Worm (Caenorhabditis elegans) whole organism, L4/young adult: Measurements from ENCODE around the gene syx-5.

Experiments
- W03F9.2 ChIP-seq: fragments of 150-350 bp; optimal IDR thresholded peaks from 2 replicates; lab custom pipeline; 2014; ENCODE audit warnings: missing biosample characterization, missing genetic modification characterization
- dao-5 ChIP-seq: sonication (generic microtip); optimal IDR thresholded peaks from 2 replicates; lab custom pipeline; 2016; ENCODE audit warnings: missing genotype, missing genetic modification characterization, moderate library complexity, missing compliant biosample characterization
- him-1 ChIP-seq: sonication (generic microtip); optimal IDR thresholded peaks from 2 replicates; lab custom pipeline; 2016; ENCODE audit warnings: missing genotype, missing genetic modification reagents, missing genetic modification characterization, missing compliant biosample characterization

Gene syx-5

DNA sequence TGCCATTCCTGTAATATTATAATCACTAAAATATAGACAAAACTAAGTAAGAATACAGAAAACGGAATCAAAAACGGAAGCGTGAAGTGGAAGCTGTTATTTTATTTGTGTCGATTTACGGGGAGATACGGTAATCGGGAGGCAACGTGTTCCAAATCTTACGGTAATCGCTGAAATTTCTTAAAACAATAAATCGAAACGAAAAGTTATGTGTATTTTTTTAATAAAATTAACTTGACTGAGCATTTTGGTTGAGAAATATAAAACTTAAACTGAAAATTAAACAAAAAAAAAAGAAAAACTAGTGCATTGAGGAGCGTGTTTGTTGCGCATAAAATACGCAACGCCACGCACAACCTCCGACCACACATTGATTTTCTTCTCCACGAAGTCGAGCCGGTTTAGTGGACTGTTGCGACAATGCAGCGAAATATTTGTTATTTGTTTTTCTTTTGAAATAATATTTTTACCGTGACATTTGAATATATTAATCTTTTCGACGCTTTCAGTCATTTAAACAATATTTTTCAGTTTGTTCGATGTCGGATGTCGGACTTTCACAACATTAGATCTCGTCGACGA, at the start of gene syx-5, which contains the start of gene F55A11.1:
Gene syx-5, plus strand, starts transcription at position 532 of the 582 bp plus-strand sequence.
Gene F55A11.1, minus strand, starts transcription at position 13 of the 582 bp plus-strand sequence.
- peak; percentile 87 for TF ChIP-seq W03F9.2 (tag; lab: Kevin White, UChicago)
- TF ChIP-seq dao-5 (tag; lab: Kevin White, UChicago): no peak
- TF ChIP-seq him-1: peak; percentile 69

DNA sequence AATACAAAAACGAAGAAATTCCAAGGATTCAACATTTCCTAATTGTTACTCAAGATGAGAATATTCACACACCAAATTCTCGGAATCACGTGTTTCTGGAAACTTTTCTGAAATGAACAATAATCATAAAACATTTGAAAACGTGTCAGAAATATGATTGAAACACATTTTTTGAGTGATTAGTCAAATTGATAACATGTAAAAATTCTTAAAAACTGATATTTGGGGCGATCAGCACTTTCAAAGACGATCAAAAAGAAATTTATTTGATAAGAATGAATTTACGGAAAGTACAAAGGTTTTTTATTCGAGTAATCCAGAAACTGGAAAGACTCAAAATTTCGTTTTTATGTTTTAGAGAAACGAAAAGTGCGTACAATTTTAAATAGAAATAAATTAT, 48.9 kb upstream of the syx-5 start, which contains the start of gene tre-3:
Gene tre-3, minus strand, starts transcription at position 107 of the 400 bp plus-strand sequence.
- TF ChIP-seq W03F9.2 (tag; lab: Kevin White, UChicago): no peak
- TF ChIP-seq dao-5 (tag; lab: Kevin White, UChicago): no peak
- no peak for TF ChIP-seq him-1

DNA sequence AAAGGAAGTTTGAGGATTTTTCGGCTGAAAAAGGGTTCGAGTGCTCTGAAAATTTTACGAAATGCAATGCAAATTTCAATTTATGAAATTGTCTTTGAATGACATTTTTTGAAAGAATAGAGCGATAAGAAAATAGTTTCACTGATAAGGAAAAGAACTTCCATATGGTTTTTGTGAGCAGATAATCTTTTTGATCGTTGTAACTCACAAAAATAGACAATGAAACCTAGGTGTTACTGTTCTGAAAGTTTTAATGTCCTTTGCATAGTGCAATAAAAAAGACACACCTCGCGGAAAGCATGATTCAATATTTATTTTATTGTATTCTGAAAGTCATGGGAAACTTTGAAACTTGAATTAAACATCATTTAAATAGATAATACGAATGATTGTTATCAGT, 47.8 kb upstream of the syx-5 start:
- no peak for TF ChIP-seq W03F9.2 (tag; lab: Kevin White, UChicago)
- no peak for TF ChIP-seq him-1
- no peak for TF ChIP-seq dao-5 (tag; lab: Kevin White, UChicago)

DNA sequence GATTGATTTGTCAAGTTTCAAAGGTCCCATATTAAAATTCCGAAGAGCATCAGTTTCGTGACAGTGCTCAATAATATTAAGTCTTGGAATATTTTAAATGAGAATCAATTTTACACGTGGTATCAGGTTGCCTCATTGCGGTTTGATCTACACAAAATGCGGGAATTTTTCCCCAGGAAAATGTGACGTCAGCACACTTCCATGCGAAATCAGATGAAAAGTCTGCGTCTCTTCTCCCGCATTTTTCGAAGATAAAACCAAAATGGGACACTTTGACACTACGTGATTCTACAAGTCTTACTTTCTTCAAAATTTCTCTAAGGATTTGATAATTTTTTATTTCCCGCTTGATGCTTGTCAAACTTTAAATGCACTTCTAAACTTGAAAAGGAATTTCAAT, 41.8 kb upstream of the syx-5 start:
- no peak for TF ChIP-seq him-1
- no peak for TF ChIP-seq W03F9.2 (tag; lab: Kevin White, UChicago)
- TF ChIP-seq dao-5 (tag; lab: Kevin White, UChicago): no peak

DNA sequence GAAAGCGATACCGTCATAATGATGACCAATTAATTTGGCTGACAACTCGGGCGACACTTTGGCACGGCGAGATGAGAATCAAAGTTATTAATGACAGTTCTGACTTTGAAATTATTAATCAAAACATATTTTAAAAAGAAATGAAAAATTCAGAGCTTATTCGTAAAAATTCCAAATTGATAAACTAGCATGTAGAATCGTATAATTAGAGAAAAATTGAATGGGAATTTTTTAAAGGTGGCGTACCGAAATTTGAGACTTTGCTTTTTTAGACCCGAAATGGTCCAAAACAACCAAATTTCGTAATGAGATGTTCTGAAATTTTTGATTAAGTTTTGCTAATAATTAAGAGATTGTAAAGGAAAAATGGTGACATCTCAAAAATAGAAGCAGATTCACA, 38.7 kb upstream of the syx-5 start, which contains the start of gene daf-11:
Gene daf-11, minus strand, starts transcription at position 101 of the 400 bp plus-strand sequence.
- TF ChIP-seq dao-5 (tag; lab: Kevin White, UChicago) (no peak), him-1 (no peak), W03F9.2 (tag; lab: Kevin White, UChicago) (no peak)

DNA sequence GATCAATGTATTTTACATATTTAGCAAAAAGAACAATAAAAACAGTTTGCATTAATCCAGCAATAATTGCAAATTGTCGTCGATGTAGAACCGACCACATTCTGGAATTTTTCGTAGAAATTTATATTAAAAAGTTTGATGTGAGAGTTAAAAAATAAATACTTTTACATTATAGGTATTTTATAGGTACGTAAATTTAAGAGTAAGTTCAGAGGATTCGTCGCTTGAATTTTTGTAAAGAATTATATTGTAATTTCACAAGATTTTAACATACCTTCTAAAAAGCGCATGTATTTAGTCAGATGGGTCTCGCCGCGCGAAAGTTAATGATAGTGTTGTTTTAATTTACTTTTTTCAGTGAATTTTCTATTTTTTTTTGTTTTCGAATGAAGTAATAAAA, 34.6 kb upstream of the syx-5 start, which contains the start of gene rhr-2:
Gene rhr-2, minus strand, starts transcription at position 101 of the 400 bp plus-strand sequence.
- TF ChIP-seq him-1 (no peak), dao-5 (tag; lab: Kevin White, UChicago) (no peak), W03F9.2 (tag; lab: Kevin White, UChicago) (no peak)

DNA sequence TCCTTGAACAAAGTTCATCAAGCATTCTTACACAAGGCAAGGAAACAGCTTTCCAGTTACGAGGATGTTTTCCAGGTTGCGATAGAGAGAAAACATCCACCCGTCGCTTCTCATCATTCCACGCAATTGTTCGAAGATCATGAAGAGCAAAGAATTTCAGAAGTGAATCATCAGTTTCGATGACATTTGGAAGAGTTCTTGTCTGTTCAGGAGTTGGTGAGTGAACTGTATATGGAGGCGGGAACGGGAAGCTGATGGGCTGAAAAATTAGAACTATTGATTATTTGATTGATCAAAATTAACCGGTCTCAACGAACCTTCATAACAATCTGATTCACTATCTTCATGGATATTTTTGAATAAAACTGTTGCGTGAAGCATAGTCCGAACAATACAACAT, 32.7 kb upstream of the syx-5 start:
- no peak for TF ChIP-seq him-1

DNA sequence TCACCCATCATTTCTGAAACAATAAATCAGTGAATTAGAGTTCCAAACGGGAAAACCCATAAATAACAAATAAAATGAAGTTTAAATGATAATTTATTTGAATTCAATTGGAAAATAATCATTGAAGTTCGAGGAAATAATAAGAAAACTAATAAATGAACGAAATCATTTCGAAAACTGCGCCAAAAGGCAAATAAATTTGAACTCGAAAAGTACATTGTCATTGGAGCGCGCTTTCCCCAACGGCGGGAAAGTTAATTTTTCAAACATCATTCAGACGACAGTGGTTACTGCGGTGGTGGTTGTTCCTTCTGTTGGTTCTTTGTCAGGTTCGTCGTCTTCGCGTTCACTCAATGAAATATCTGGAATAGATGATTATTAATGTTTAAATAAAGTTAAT, 31.2 kb upstream of the syx-5 start, which contains the start of gene npp-22:
Gene npp-22, minus strand, starts transcription at position 13 of the 400 bp plus-strand sequence.
- no peak for TF ChIP-seq him-1
- no peak for TF ChIP-seq dao-5 (tag; lab: Kevin White, UChicago)
- no peak for TF ChIP-seq W03F9.2 (tag; lab: Kevin White, UChicago)

DNA sequence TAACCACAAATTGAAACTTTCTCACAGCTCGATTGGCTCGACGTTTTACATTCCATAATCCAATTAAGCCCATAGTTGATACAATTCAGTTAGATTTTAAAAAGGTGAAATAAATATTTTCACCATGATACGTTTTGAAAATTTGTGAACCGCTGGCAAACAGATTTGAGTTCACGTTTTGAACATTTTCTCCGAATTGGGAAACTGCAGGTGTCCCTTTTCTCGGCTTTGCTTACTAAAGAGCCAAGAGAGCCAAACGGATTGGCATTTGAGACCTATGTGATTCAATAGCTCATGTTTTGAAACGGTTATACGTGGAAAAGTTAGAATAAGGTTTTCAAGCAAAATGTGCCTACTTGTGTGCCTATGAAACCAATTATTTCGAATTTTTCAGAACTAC, 27.8 kb upstream of the syx-5 start, which contains the start of gene spe-42:
Gene spe-42, minus strand, starts transcription at position 101 of the 400 bp plus-strand sequence.
- TF ChIP-seq him-1: no peak
- no peak for TF ChIP-seq dao-5 (tag; lab: Kevin White, UChicago)
- TF ChIP-seq W03F9.2 (tag; lab: Kevin White, UChicago): no peak

DNA sequence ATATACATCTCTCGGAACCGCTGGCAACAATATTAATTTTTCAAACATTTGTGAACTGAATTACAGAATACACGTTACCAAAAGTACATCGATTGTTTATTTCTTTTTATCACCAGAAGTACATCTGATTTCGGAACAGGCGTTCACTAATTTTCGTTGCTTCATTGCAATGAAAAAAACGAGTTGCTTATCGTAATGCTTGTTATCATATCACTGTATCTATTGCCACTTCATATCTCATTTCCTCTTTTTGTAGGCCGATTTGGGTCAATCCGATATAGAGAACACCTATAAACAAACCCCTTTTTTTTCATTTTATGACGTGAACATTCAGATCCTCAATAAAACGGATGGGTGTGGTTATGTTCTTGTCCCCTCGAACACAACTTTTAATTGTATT, 27.4 kb upstream of the syx-5 start:
- no peak for TF ChIP-seq dao-5 (tag; lab: Kevin White, UChicago)
- no peak for TF ChIP-seq him-1
- no peak for TF ChIP-seq W03F9.2 (tag; lab: Kevin White, UChicago)

DNA sequence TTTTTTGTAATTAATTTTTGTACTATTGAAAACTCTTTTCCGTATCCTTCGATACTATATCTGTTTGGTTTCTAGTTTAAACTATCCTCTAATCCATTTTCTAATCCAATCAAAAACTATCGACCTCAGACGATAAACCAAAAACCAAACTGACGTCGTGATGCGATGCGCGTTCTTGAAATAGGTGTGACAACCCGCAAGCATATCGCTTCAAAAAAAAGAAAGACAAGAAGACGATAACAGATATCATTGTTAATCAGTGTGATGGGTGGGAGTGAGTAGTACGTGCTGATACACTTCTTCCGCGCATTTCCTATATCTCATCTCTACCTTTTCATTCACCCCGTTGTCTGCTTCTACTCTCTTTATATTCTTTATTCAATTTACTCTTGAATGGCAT, 24.9 kb upstream of the syx-5 start, which contains the start of gene T04F3.1:
Gene T04F3.1, plus strand, starts transcription at position 246 of the 400 bp plus-strand sequence.
- TF ChIP-seq dao-5 (tag; lab: Kevin White, UChicago) (no peak), him-1 (no peak), W03F9.2 (tag; lab: Kevin White, UChicago) (no peak)

DNA sequence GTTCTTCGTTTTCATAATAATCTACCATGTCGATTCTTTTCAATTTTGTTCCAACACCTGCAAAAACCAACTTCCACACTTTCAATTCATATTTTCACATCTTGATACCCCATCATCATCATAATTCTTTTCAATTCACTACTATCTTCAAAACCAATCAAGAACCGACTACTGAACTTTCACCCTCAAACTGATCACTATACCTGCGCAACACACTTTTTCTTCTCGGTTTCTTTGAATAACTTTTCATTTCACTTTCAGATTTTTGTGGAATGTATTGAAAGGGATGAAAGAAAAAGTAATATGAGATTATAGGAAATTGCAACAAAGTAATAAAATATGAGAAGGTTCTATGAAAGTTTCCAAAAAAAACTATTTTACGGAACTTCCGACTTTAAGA, 23.6 kb upstream of the syx-5 start:
- TF ChIP-seq dao-5 (tag; lab: Kevin White, UChicago) (no peak), him-1 (no peak), W03F9.2 (tag; lab: Kevin White, UChicago) (no peak)

DNA sequence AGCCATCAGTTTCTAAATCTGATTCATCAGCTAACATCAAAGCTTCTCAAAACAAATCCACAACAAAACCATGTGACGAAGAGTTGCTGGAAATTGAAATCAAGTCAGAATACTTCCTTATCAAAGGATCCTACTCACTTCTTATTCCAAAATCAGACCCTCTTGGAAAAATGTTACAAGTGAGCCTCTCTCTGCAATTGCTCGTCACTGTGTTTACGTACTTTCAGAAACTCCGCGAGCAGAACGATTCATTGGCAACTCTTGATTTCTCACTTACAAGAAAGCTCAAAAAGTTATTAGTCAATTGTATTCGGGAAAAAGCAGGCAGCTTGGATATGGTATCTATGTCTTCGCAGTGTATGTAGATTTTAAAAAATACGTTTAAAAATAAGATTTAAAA, 13.2 kb upstream of the syx-5 start:
- TF ChIP-seq him-1: no peak
- TF ChIP-seq W03F9.2 (tag; lab: Kevin White, UChicago): no peak
- TF ChIP-seq dao-5 (tag; lab: Kevin White, UChicago): no peak

DNA sequence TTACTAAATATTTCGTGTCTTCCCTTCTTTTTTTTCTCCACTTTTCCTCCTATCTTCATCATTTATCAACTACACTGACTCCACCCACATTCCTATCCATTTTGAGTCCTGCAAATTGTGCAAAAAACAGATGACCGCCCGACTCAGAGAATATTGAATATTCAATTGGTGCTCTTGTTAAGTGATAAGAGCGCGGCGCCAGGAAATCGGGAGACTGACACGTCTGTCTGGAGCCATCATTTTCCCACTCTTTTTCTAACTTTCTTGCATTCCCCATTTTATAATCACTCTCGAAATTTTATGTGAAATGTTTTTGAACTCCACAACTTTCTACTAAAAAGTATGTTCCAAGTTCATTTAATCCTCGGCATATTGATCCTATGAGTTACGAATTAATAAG, 8.9 kb upstream of the syx-5 start:
- TF ChIP-seq him-1 (no peak), W03F9.2 (tag; lab: Kevin White, UChicago) (no peak), dao-5 (tag; lab: Kevin White, UChicago) (no peak)

DNA sequence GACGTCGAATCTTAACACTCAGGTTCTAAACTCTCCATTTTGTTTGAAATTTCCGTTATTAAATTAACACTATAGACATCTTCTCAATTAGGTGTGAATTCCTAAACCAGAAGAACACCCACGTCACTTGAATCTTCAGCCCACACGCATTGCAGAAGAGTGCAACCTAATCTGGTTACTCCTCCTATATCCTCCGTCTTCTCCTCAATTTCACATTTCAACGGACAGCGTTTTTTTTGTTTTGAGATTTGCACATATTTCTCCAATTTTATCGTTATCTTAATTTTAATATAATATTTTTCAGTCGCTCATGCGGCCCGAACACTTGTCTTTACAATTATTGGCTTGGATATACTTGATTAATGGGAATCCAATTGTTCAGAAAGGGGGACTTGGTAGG, 7.3 kb upstream of the syx-5 start, which contains the start of gene smoc-1:
Gene smoc-1, plus strand, starts transcription at position 301 of the 400 bp plus-strand sequence.
- TF ChIP-seq W03F9.2 (tag; lab: Kevin White, UChicago) (no peak), dao-5 (tag; lab: Kevin White, UChicago) (no peak), him-1 (no peak)
